Worm (Caenorhabditis elegans) whole organism, L4/young adult: ENCODE results near the gene BE10.4.

Source experiments
- W03F9.2 ChIP-seq: fragments of 150-350 bp; optimal IDR thresholded peaks from 2 replicates; lab custom pipeline; 2014; ENCODE audit warnings: missing biosample characterization, missing genetic modification characterization
- dao-5 ChIP-seq: sonication (generic microtip); optimal IDR thresholded peaks from 2 replicates; lab custom pipeline; 2016; ENCODE audit warnings: missing genotype, missing genetic modification characterization, moderate library complexity, missing compliant biosample characterization

DNA sequence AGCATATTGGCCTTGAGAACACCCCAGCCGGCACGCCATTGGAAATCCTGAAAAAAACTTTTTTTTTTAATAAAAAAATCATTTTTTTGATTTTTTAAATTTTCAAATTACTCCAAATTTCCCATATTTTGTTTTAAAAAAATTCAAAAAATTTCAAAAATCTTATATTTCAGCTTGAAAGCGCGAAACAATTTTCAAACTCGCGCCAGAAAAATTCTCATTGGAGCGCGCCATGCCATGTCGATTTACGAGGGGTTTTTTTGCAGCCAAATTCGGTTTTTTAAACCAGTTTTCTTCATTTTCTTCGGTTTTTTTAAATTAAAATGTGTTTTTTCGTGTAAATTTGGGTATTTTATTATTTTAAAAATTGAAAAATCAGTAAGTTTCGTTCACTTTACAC is 5.9 kb downstream of the BE10.4 start:
- TF ChIP-seq dao-5 (tag; lab: Kevin White, UChicago) (no peak), W03F9.2 (tag; lab: Kevin White, UChicago) (no peak)
